Worm (Caenorhabditis elegans): ENCODE results near the gene gtf-2H3.

ce11 chrIII:10090685-10091084 lies 29.3 kb downstream of the gtf-2H3 start, which contains the start of gene gtf-2H2C:
- TF ChIP-seq unc-130 (tag; optimal IDR thresholded peaks at IDR 0.05) = no peak
- TF ChIP-seq fos-1 (tag; optimal IDR thresholded peaks at IDR 0.05) = no peak
- no peak for TF ChIP-seq ztf-11 (tag; optimal IDR thresholded peaks at IDR 0.05)
- no peak for TF ChIP-seq aly-2 (tag; optimal IDR thresholded peaks at IDR 0.05)
- no peak for TF ChIP-seq unc-86 (tag; optimal IDR thresholded peaks at IDR 0.05)
- no peak for TF ChIP-seq lsy-2 (tag; optimal IDR thresholded peaks at IDR 0.05)
- TF ChIP-seq C16A3.4 (tag; optimal IDR thresholded peaks at IDR 0.05) = no peak
- TF ChIP-seq efl-1 (optimal IDR thresholded peaks at IDR 0.05) = no peak
- TF ChIP-seq efl-1 (GFP tag; optimal IDR thresholded peaks at IDR 0.05 in 1 of 2) = no peak

Data from whole organism, L1 larva.